2 fruit fly cellular contexts compared by ENCODE assay signal in genomic region chr3R:11690857-11691471, dm6.
TF ChIP-seq lines count a peak whose summit lies in the region.

No protein-coding gene starts in this region.

- no peak for TF ChIP-seq CTCF in whole organism, embryonic (GFP tag; optimal IDR thresholded peaks at IDR 0.05; lab: Kevin White, UChicago)

TF ChIP-seq in whole organism, embryonic, 481 proteins besides CTCF, POLR2A, EP300 and RAD21:
- TF ChIP-seq CG3281 (GFP tag; optimal IDR thresholded peaks at IDR 0.05; lab: Kevin White, UChicago) (no peak), CG8359 (GFP tag; optimal IDR thresholded peaks at IDR 0.05; lab: Kevin White, UChicago; ENCODE audit: borderline replicate concordance) (no peak), Trl (optimal IDR thresholded peaks at IDR 0.05; lab: Kevin White, UChicago) (peak in 1 of 2 experiments; percentile 36), Trl (GFP tag; optimal IDR thresholded peaks at IDR 0.05; lab: Kevin White, UChicago) (no peak), CG12104 (GFP tag; optimal IDR thresholded peaks at IDR 0.05; lab: Kevin White, UChicago) (no peak), GATAe (GFP tag; conservative IDR thresholded peaks at IDR 0.05; lab: Robert Waterston, UW) (peak; percentile 61; the same call in 1 of the 2 replicates), CG9932 (GFP tag; IDR thresholded peaks at IDR 0.05; lab: Robert Waterston, UW) (peak; percentile 15; the same call in 1 of the 2 replicates), Med (GFP tag; lab: Kevin White, UChicago) (peak; percentile 75), D19A (tag; optimal IDR thresholded peaks at IDR 0.05; lab: Kevin White, UChicago) (peak; percentile 82), CG1529 (GFP tag; optimal IDR thresholded peaks at IDR 0.05; lab: Kevin White, UChicago) (no peak), Dip2 (GFP tag; IDR thresholded peaks at IDR 0.05; lab: Robert Waterston, UW) (no peak), row (GFP tag; IDR thresholded peaks at IDR 0.05; lab: Robert Waterston, UW) (peak; percentile 49; the same call in 2 of the 3 replicates), wek (GFP tag; optimal IDR thresholded peaks at IDR 0.05; lab: Kevin White, UChicago) (no peak), CG12769 (tag; optimal IDR thresholded peaks at IDR 0.05; lab: Kevin White, UChicago) (peak; percentile 60), Jarid2 (GFP tag; optimal IDR thresholded peaks at IDR 0.05; lab: Kevin White, UChicago) (peak; percentile 24), Deaf1 (tag; optimal IDR thresholded peaks at IDR 0.05; lab: Kevin White, UChicago) (peak; percentile 82), CG13287 (GFP tag; IDR thresholded peaks at IDR 0.05; lab: Robert Waterston, UW; ENCODE audit: partially characterized antibody) (0 out of 2 replicates have a peak, but pooled peaks have one; percentile 13), sug (tag; optimal IDR thresholded peaks at IDR 0.05; lab: Kevin White, UChicago) (peak; percentile 37)

TF ChIP-seq in whole organism, prepupa, 60 proteins besides CTCF, POLR2A, EP300 and RAD21:
- TF ChIP-seq vri (GFP tag; optimal IDR thresholded peaks at IDR 0.05; lab: Kevin White, UChicago) (peak; percentile 24), CG10631 (GFP tag; optimal IDR thresholded peaks at IDR 0.05; lab: Kevin White, UChicago) (no peak), Eip78C (GFP tag; lab: Kevin White, UChicago) (peak; percentile 9)
